Worm (Caenorhabditis elegans): ENCODE measurements around the gene lpr-5.
A peak's percentile ranks its signal among the peaks of the same experiment; 100 is the strongest.

lpr-5 gene

ce11 chrX:11093985-11094593, 32.2 kb downstream of the lpr-5 start:
- TF ChIP-seq egl-27 (tag; optimal IDR thresholded peaks at IDR 0.05) (peak; percentile 96 to 99), zag-1 (tag; optimal IDR thresholded peaks at IDR 0.05) (peak; percentile 98), blmp-1 (tag; optimal IDR thresholded peaks at IDR 0.05) (peak; percentile 71), nhr-77 (tag; optimal IDR thresholded peaks at IDR 0.05) (peak; percentile 100), isw-1 (GFP tag; IDR thresholded peaks at IDR 0.05) (peak; percentile 95), nhr-20 (tag; optimal IDR thresholded peaks at IDR 0.05) (peak; percentile 99), skn-1 (tag; optimal IDR thresholded peaks at IDR 0.05) (peak; percentile 99), egl-13 (tag; optimal IDR thresholded peaks at IDR 0.05) (peak; percentile 99), nhr-85 (tag) (peak; percentile 99), unc-98 (GFP tag; IDR thresholded peaks at IDR 0.05) (peak; percentile 97), aha-1 (tag; optimal IDR thresholded peaks at IDR 0.05) (peak; percentile 87), hlh-17 (GFP tag; optimal IDR thresholded peaks at IDR 0.05; ENCODE audit: borderline replicate concordance) (no peak), zip-4 (GFP tag; optimal IDR thresholded peaks at IDR 0.05) (peak; percentile 97), alr-1 (tag; optimal IDR thresholded peaks at IDR 0.05; ENCODE audit: borderline replicate concordance) (no peak), hpl-2 (GFP tag; optimal IDR thresholded peaks at IDR 0.05) (peak; percentile 100), fkh-4 (tag; optimal IDR thresholded peaks at IDR 0.05; ENCODE audit: borderline replicate concordance) (peak; percentile 96), nhr-84 (tag; optimal IDR thresholded peaks at IDR 0.05) (peak; percentile 99), snu-23 (GFP tag; optimal IDR thresholded peaks at IDR 0.05) (peak; percentile 100), sup-37 (GFP tag; optimal IDR thresholded peaks at IDR 0.05) (peak; percentile 97), fos-1 (tag; optimal IDR thresholded peaks at IDR 0.05) (peak; percentile 100), aly-2 (tag; optimal IDR thresholded peaks at IDR 0.05) (peak; percentile 96), snpc-4 (tag; optimal IDR thresholded peaks at IDR 0.05) (peak; percentile 94), grh-1 (GFP tag; IDR thresholded peaks at IDR 0.05) (peak; percentile 97), C34B4.2 (tag; optimal IDR thresholded peaks at IDR 0.05) (peak; percentile 70), sptf-1 (tag; optimal IDR thresholded peaks at IDR 0.05) (no peak), pqm-1 (tag; optimal IDR thresholded peaks at IDR 0.05) (peak; percentile 94), nhr-12 (tag; optimal IDR thresholded peaks at IDR 0.05) (peak; percentile 88), lin-15B (tag; optimal IDR thresholded peaks at IDR 0.05) (peak; percentile 3), efl-1 (optimal IDR thresholded peaks at IDR 0.05) (peak; percentile 89 to 93), efl-1 (GFP tag; optimal IDR thresholded peaks at IDR 0.05 in 1 of 2) (peak; percentile 48 to 97), ceh-63 (GFP tag; optimal IDR thresholded peaks at IDR 0.05) (peak; percentile 99), swsn-7 (tag; optimal IDR thresholded peaks at IDR 0.05) (peak; percentile 99), lin-35 (GFP tag; optimal IDR thresholded peaks at IDR 0.05) (peak; percentile 83 to 94), lin-13 (GFP tag; optimal IDR thresholded peaks at IDR 0.05) (peak; percentile 98), ets-5 (GFP tag; IDR thresholded peaks at IDR 0.05) (peak; percentile 98), ama-1 (optimal IDR thresholded peaks at IDR 0.05) (peak; percentile 57), mep-1 (tag; optimal IDR thresholded peaks at IDR 0.05) (peak; percentile 100), ces-1 (GFP tag; optimal IDR thresholded peaks at IDR 0.05) (peak; percentile 98), dpl-1 (GFP tag; optimal IDR thresholded peaks at IDR 0.05) (peak; percentile 61 to 74 (median 63)), efl-3 (GFP tag; optimal IDR thresholded peaks at IDR 0.05) (peak; percentile 99), tlp-1 (tag; optimal IDR thresholded peaks at IDR 0.05) (peak; percentile 77), nhr-71 (tag; optimal IDR thresholded peaks at IDR 0.05) (peak; percentile 99), ztf-4 (tag; optimal IDR thresholded peaks at IDR 0.05) (peak; percentile 100), hlh-4 (tag; optimal IDR thresholded peaks at IDR 0.05) (peak; percentile 34), nhr-28 (tag; optimal IDR thresholded peaks at IDR 0.05) (peak; percentile 69), nhr-90 (tag; optimal IDR thresholded peaks at IDR 0.05; ENCODE audit: poor library complexity) (peak; percentile 100), irx-1 (tag; optimal IDR thresholded peaks at IDR 0.05) (peak; percentile 100), vab-15 (tag; optimal IDR thresholded peaks at IDR 0.05) (peak; percentile 84), lin-14 (GFP tag; optimal IDR thresholded peaks at IDR 0.05) (peak; percentile 99), nhr-237 (tag; optimal IDR thresholded peaks at IDR 0.05) (peak; percentile 98), ceh-88 (GFP tag; IDR thresholded peaks at IDR 0.05) (peak; percentile 98), ztf-11 (tag; optimal IDR thresholded peaks at IDR 0.05) (peak; percentile 96 to 97), rnt-1 (tag; optimal IDR thresholded peaks at IDR 0.05) (peak; percentile 100)
